Worm (Caenorhabditis elegans): ENCODE measurements around the gene F47B8.14.
"Not testable (repeated sequence)": the region's sequence is repeated elsewhere in the genome, so short reads cannot be mapped to it uniquely, and the experiment has no call there.

DNA sequence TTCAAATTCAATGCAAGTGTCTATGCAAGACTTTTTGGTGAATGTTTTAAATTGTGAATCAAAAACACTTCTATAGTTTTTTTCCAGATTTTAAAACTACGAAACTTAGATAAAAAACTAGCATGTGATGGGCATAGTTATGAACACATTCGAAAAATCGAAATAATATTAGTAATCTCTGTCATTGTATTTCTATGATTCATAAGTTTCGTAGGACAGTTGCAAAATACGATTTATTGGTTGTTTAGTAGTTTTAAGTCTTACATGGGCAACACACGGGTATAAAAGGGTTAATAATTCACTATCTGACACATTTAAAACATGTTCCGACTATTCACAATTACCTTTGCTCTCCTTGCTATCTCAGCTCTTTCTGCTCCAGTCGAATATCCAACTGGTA, 12.2 kb upstream of the F47B8.14 start, which contains the start of gene spig-5:
- not testable (repeated sequence) for TF ChIP-seq W03F9.2, him-1 (tag; optimal IDR thresholded peaks at IDR 0.05)

Measured in whole organism, L4/young adult.